Worm (Caenorhabditis elegans) whole organism, midembryonic: ENCODE measurements around the gene F48G7.9.

Experiments used
- T22C8.4 ChIP-seq: fragments of 200-800 bp; sonication (Bioruptor generic); IDR thresholded peaks from 2 replicates; pipeline ENCODE4 v1.3.6; 2022; ENCODE audit warnings: missing genetic modification characterization, missing compliant biosample characterization
- cog-1 ChIP-seq: sonication (generic microtip); optimal IDR thresholded peaks from 2 replicates; lab custom pipeline; 2016; ENCODE audit warnings: missing genetic modification characterization, missing compliant biosample characterization
- flt-1 ChIP-seq: fragments of 200-800 bp; sonication (Bioruptor generic); IDR thresholded peaks from 2 replicates; pipeline ENCODE4 v1.3.6; 2022; ENCODE audit warnings: missing genetic modification characterization, missing compliant biosample characterization
- klf-2 ChIP-seq: fragments of 200-800 bp; sonication (Bioruptor generic); conservative IDR thresholded peaks from 2 replicates; pipeline ENCODE4 v1.3.6; 2022; ENCODE audit warnings: missing genetic modification reagents, missing genetic modification characterization, missing compliant biosample characterization
- med-1 ChIP-seq: sonication (generic microtip); optimal IDR thresholded peaks from 2 replicates; lab custom pipeline; 2017; ENCODE audit warnings: missing genetic modification characterization, mild to moderate bottlenecking, missing compliant biosample characterization, antibody characterized with exemption, missing genetic modification reagents; ENCODE audit not compliant: insufficient read depth
- ref-1 ChIP-seq: fragments of 200-800 bp; sonication (Bioruptor generic); conservative IDR thresholded peaks from 2 replicates; pipeline ENCODE4 v1.3.6; 2022; ENCODE audit warnings: missing genetic modification reagents, missing genetic modification characterization, missing compliant biosample characterization
- tab-1 ChIP-seq: fragments of 200-800 bp; sonication (Bioruptor generic); IDR thresholded peaks from 2 replicates; pipeline ENCODE4 v1.3.6; 2022; ENCODE audit warnings: missing genetic modification characterization, missing compliant biosample characterization
- ztf-23 ChIP-seq: fragments of 200-800 bp; sonication (Bioruptor generic); IDR thresholded peaks from 2 replicates; pipeline ENCODE4 v1.3.6; 2022; ENCODE audit warnings: missing genetic modification reagents, missing genetic modification characterization, missing compliant biosample characterization
- ztf-29 ChIP-seq: fragments of 200-800 bp; sonication (Bioruptor generic); IDR thresholded peaks from 2 replicates; pipeline ENCODE4 v1.3.6; 2022; ENCODE audit warnings: missing genetic modification reagents, missing genetic modification characterization, missing compliant biosample characterization

Gene F48G7.9

DNA sequence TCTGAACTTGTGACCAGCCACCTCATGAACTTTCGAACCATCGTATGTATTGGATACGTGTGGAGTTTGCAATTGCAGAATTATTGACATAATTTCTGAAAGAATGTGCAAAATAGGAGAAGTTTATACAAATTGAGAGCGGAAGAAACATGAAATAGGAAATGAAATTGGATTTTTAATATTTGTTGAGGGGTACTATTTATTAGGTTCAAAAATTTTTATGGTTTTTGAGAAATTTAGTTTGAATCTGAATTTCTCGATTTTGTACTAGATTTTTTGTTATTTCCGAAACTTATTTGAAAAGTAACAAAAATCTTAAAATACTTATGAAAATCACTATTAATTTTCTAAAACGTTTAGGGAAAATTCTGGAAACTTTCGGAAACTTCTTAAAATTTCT lies at the start of gene F48G7.9:
Gene F48G7.9, minus strand, starts transcription at position 101 of the 400 bp plus-strand sequence.
- TF ChIP-seq klf-2 (GFP tag; lab: Robert Waterston, UW) (no peak), ref-1 (GFP tag; lab: Robert Waterston, UW) (no peak), tab-1 (no peak), ztf-29 (no peak), flt-1 (GFP tag; lab: Robert Waterston, UW) (no peak), med-1 (GFP tag; lab: Kevin White, UChicago) (no peak), T22C8.4 (GFP tag; lab: Robert Waterston, UW) (no peak), cog-1 (tag; lab: Kevin White, UChicago) (no peak), ztf-23 (GFP tag; lab: Robert Waterston, UW) (no peak)

DNA sequence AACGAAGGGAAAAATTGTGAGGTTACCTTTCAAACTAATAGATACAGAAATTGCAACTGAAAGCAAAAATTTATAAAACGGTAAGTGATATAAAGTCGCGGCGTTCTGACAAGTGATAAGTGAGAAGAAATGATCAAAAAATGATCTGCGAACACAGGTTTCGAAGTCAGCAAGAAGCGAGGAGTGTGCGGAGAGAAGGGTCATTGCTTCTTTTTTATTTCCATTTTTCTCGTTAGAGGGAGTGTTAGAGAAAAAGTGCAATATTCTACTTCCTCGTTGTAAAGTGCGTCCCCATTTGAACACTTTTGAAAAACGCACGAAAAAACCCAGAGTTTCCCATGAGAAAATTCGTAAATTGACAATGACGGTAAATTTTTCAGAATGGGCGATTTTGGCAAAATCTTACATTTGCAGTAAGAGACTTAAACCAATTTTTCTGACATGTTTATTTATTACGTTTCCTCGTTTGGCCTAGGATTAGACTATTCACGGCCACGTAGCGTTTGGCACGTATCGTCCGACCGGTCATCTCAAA lies 48.2 kb upstream of the F48G7.9 start, which contains the start of the genes fbxa-72 and srx-21:
Gene fbxa-72, minus strand, starts transcription at position 204 of the 535 bp plus-strand sequence.
Gene srx-21, plus strand, starts transcription at position 485 of the 535 bp plus-strand sequence.
- no peak for TF ChIP-seq med-1 (GFP tag; lab: Kevin White, UChicago)
- no peak for TF ChIP-seq ztf-23 (GFP tag; lab: Robert Waterston, UW)
- TF ChIP-seq klf-2 (GFP tag; lab: Robert Waterston, UW): no peak
- TF ChIP-seq tab-1: no peak
- TF ChIP-seq ref-1 (GFP tag; lab: Robert Waterston, UW): no peak
- no peak for TF ChIP-seq ztf-29
- no peak for TF ChIP-seq cog-1 (tag; lab: Kevin White, UChicago)
- TF ChIP-seq T22C8.4 (GFP tag; lab: Robert Waterston, UW): no peak
- TF ChIP-seq flt-1 (GFP tag; lab: Robert Waterston, UW): no peak

ce11 chrV:676090-676489 lies 47.7 kb upstream of the F48G7.9 start:
- TF ChIP-seq cog-1 (tag; lab: Kevin White, UChicago) (no peak), ztf-23 (GFP tag; lab: Robert Waterston, UW) (no peak), med-1 (GFP tag; lab: Kevin White, UChicago) (no peak), klf-2 (GFP tag; lab: Robert Waterston, UW) (no peak), tab-1 (no peak), flt-1 (GFP tag; lab: Robert Waterston, UW) (no peak), T22C8.4 (GFP tag; lab: Robert Waterston, UW) (no peak), ztf-29 (no peak), ref-1 (GFP tag; lab: Robert Waterston, UW) (no peak)

DNA sequence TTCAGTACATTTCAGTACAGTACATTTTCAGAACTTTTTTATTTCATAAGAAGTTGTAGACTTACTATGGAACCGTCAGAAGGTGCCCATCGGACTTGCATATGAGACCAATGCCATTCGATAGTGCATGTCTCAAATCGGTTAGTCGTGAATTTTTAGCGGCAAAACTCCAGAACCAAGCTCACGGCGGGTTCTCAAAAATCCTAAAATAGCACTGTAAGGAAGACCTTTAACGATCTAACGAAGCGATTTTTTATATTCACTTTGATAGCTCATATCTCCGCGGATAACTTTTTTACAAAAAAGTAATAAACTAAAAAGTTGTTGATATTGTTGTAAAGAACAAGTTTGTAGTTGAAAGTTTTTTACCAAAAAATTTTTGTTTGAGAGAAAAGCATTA lies 45.8 kb upstream of the F48G7.9 start, which contains the start of gene sru-25:
Gene sru-25, minus strand, starts transcription at position 101 of the 400 bp plus-strand sequence.
- TF ChIP-seq klf-2 (GFP tag; lab: Robert Waterston, UW) (no peak), cog-1 (tag; lab: Kevin White, UChicago) (no peak), tab-1 (no peak)

DNA sequence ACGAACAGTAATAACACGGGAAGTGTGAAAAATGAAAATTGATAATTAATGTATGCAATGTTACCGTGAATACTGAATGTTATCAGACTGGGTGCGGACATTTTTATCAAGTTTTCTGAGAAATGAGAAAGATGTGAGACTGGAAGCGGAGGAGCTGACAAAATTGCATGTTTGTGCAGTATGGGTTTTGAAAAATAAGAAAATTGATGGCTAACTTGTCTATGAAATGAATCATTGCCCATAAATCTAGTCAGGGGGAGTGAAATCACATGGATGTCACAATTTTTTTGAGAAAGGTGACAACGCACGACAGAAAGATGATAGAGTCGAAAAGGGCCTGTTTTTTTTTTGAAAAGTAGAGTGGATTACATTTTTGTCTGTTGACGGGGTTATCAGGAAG lies 42.9 kb upstream of the F48G7.9 start, which contains the start of gene sru-24:
Gene sru-24, minus strand, starts transcription at position 101 of the 400 bp plus-strand sequence.
- no peak for TF ChIP-seq klf-2 (GFP tag; lab: Robert Waterston, UW)

ce11 chrV:667459-667858 lies 39.0 kb upstream of the F48G7.9 start, which contains the start of gene nhr-180:
TSS of gene nhr-180 (minus strand) at chrV:667510.
- TF ChIP-seq ztf-23 (GFP tag; lab: Robert Waterston, UW) (no peak), klf-2 (GFP tag; lab: Robert Waterston, UW) (no peak), ref-1 (GFP tag; lab: Robert Waterston, UW) (no peak), cog-1 (tag; lab: Kevin White, UChicago) (no peak), flt-1 (GFP tag; lab: Robert Waterston, UW) (no peak), tab-1 (no peak), med-1 (GFP tag; lab: Kevin White, UChicago) (no peak), ztf-29 (no peak)

ce11 chrV:664337-664847 lies 36.0 kb upstream of the F48G7.9 start, which contains the start of the genes F31F4.11 and srh-266:
TSS of gene F31F4.11 (minus strand) at chrV:664437.
TSS of gene srh-266 (plus strand) at chrV:664797.
- TF ChIP-seq ref-1 (GFP tag; lab: Robert Waterston, UW): no peak
- TF ChIP-seq klf-2 (GFP tag; lab: Robert Waterston, UW): no peak
- TF ChIP-seq flt-1 (GFP tag; lab: Robert Waterston, UW): no peak
- no peak for TF ChIP-seq cog-1 (tag; lab: Kevin White, UChicago)
- TF ChIP-seq ztf-29: no peak
- TF ChIP-seq ztf-23 (GFP tag; lab: Robert Waterston, UW): no peak
- no peak for TF ChIP-seq T22C8.4 (GFP tag; lab: Robert Waterston, UW)
- no peak for TF ChIP-seq tab-1
- TF ChIP-seq med-1 (GFP tag; lab: Kevin White, UChicago): no peak

- TF ChIP-seq ztf-23 (GFP tag; lab: Robert Waterston, UW) (no peak), T22C8.4 (GFP tag; lab: Robert Waterston, UW) (no peak), ref-1 (GFP tag; lab: Robert Waterston, UW) (no peak), ztf-29 (no peak), cog-1 (tag; lab: Kevin White, UChicago) (no peak), med-1 (GFP tag; lab: Kevin White, UChicago) (no peak), klf-2 (GFP tag; lab: Robert Waterston, UW) (no peak)
Observed at ce11 chrV:660210-660609, 31.8 kb upstream of the F48G7.9 start, which contains the start of gene F31F4.17. TSS of gene F31F4.17 (minus strand) at chrV:660310.

- TF ChIP-seq klf-2 (GFP tag; lab: Robert Waterston, UW): peak; percentile 59; the same call in 1 of the 2 replicates
- TF ChIP-seq flt-1 (GFP tag; lab: Robert Waterston, UW): peak; percentile 68; the same call in 1 of the 2 replicates
Observed at ce11 chrV:658140-658539, 29.7 kb upstream of the F48G7.9 start.
